Worm (Caenorhabditis elegans) whole organism, early embryonic: ENCODE measurements around the gene ncx-5.

Experiments
- B0310.2 ChIP-seq: sonication (generic microtip); optimal IDR thresholded peaks from 2 replicates; lab custom pipeline; 2016; ENCODE audit warnings: mild to moderate bottlenecking, missing genetic modification characterization, missing compliant biosample characterization
- F13C5.2 ChIP-seq: sonication (generic microtip); optimal IDR thresholded peaks from 2 replicates; lab custom pipeline; 2017; ENCODE audit warnings: mild to moderate bottlenecking, missing genetic modification characterization, inconsistent platforms, missing compliant biosample characterization
- aly-1 ChIP-seq: sonication (generic microtip); optimal IDR thresholded peaks from 2 replicates; lab custom pipeline; 2016; ENCODE audit warnings: missing genetic modification characterization, missing compliant biosample characterization
- ama-1 ChIP-seq: fragments of 150-350 bp; optimal IDR thresholded peaks from 2 replicates; lab custom pipeline; 2014
- ceh-13 ChIP-seq: fragments of 200-800 bp; sonication (Bioruptor generic); optimal IDR thresholded peaks from 2 replicates; lab custom pipeline; 2018; ENCODE audit warnings: mild to moderate bottlenecking, missing genetic modification characterization, missing compliant biosample characterization
- ceh-36 ChIP-seq: sonication (generic microtip); optimal IDR thresholded peaks from 2 replicates; lab custom pipeline; 2016; ENCODE audit warnings: missing genetic modification characterization, inconsistent platforms, missing compliant biosample characterization
- ets-7 ChIP-seq: sonication (generic microtip); optimal IDR thresholded peaks from 2 replicates; lab custom pipeline; 2016; ENCODE audit warnings: missing genotype, missing genetic modification characterization, missing compliant biosample characterization
- flt-1 ChIP-seq: fragments of 200-800 bp; sonication (Bioruptor generic); IDR thresholded peaks from 2 replicates; pipeline ENCODE4 v1.3.6; 2022; ENCODE audit warnings: missing genetic modification characterization, missing compliant biosample characterization
- hmbx-1 ChIP-seq: sonication (generic microtip); optimal IDR thresholded peaks from 2 replicates; lab custom pipeline; 2016; ENCODE audit warnings: mild to moderate bottlenecking, missing genetic modification characterization, missing compliant biosample characterization
- hmg-4 ChIP-seq: fragments of 200-800 bp; sonication (Bioruptor generic); optimal IDR thresholded peaks from 2 replicates; lab custom pipeline; 2018; ENCODE audit warnings: mild to moderate bottlenecking, missing genetic modification characterization, missing compliant biosample characterization
- hnd-1 ChIP-seq: sonication (generic microtip); optimal IDR thresholded peaks from 2 replicates; lab custom pipeline; 2016; ENCODE audit warnings: missing genetic modification characterization, missing compliant biosample characterization
- pes-1 ChIP-seq: fragments of 200-800 bp; sonication (Bioruptor generic); IDR thresholded peaks from 2 replicates; pipeline ENCODE4 v1.3.6; 2022; ENCODE audit warnings: missing genetic modification reagents, missing genetic modification characterization, missing compliant biosample characterization
- scrt-1 ChIP-seq: fragments of 200-800 bp; sonication (Bioruptor generic); IDR thresholded peaks from 2 replicates; pipeline ENCODE4 v1.3.6; 2022; ENCODE audit warnings: missing genetic modification characterization, missing compliant biosample characterization
- sea-1 ChIP-seq: fragments of 200-800 bp; sonication (Bioruptor generic); conservative IDR thresholded peaks from 2 replicates; pipeline ENCODE4 v1.3.6; 2022; ENCODE audit warnings: missing genetic modification characterization, missing compliant biosample characterization
- tbx-11 ChIP-seq: fragments of 200-800 bp; sonication (Bioruptor generic); IDR thresholded peaks from 2 replicates; pipeline ENCODE4 v1.3.6; 2022; ENCODE audit warnings: missing genetic modification characterization, missing compliant biosample characterization
- tbx-37 ChIP-seq: fragments of 200-800 bp; sonication (Bioruptor generic); conservative IDR thresholded peaks from 2 replicates; pipeline ENCODE4 v1.3.6; 2022; ENCODE audit warnings: missing genetic modification reagents, missing genetic modification characterization, missing compliant biosample characterization
- tra-4 ChIP-seq: sonication (generic microtip); optimal IDR thresholded peaks from 2 replicates; lab custom pipeline; 2017; ENCODE audit warnings: missing genetic modification characterization, missing compliant biosample characterization

Gene ncx-5

DNA sequence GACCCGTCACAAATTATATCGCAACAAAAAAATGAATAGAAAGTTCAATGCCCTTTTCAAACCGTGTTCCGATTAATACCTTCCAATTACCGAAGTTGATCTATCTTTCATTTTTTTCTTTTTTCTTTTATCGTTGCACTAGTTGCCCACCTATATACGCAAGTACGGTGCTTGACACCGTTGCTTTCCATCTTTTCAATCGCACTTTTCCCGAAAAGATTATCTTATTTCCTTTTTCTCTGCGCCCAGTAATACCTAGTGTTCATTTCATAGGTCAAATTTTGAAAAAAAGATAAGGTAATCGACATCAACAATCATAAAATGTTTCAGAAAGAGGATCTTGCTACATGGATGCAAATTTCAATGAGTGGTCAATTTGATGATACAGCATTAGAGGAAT, 39.7 kb upstream of the ncx-5 start:
- TF ChIP-seq aly-1 (tag; lab: Kevin White, UChicago) = no peak
- TF ChIP-seq tbx-37 (GFP tag; lab: Robert Waterston, UW) = no peak
- no peak for TF ChIP-seq ama-1 (lab: Kevin White, UChicago)
- no peak for TF ChIP-seq hmg-4
- TF ChIP-seq tbx-11 (GFP tag; lab: Robert Waterston, UW) = no peak

- TF ChIP-seq F13C5.2 (tag; lab: Kevin White, UChicago) (no peak), sea-1 (GFP tag; lab: Robert Waterston, UW) (no peak), tbx-37 (GFP tag; lab: Robert Waterston, UW) (no peak), pes-1 (no peak), ama-1 (lab: Kevin White, UChicago) (no peak), ets-7 (tag; lab: Kevin White, UChicago) (no peak), scrt-1 (GFP tag; lab: Robert Waterston, UW) (no peak), ceh-13 (GFP tag; lab: Kevin White, UChicago) (no peak), flt-1 (GFP tag; lab: Robert Waterston, UW) (no peak), tbx-11 (GFP tag; lab: Robert Waterston, UW) (no peak), hmg-4 (no peak), ceh-36 (no peak)
Measured at ce11 chrV:10528500-10528899, 38.6 kb upstream of the ncx-5 start, which contains the start of gene F25D1.3. TSS of gene F25D1.3 (plus strand) at chrV:10528724.

- TF ChIP-seq scrt-1 (GFP tag; lab: Robert Waterston, UW) (no peak), tbx-37 (GFP tag; lab: Robert Waterston, UW) (peak; percentile 72)
Measured at ce11 chrV:10525902-10526301, 36.0 kb upstream of the ncx-5 start, which contains the start of the genes C35A5.8 and hda-11. TSS of gene C35A5.8 (minus strand) at chrV:10525908. TSS of gene hda-11 (plus strand) at chrV:10526184.

DNA sequence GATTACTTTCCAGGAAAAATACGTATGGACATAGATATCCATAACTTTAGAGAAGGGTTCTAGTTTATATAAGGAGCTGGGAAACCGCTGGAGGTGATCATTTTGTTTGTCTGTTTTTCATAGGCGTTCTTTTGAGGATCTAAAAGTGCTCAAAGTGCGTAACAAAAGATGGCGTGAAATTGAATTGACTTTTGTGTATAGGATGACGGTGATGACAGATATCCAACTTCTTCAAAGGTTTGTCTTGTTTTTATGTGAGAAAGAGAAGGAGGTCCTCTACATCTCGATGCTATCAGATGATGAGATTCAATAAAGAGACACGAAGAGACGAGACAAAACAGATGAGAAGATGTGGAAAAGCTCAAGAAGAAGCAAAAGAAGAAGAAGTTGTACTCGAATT, 26.8 kb upstream of the ncx-5 start:
- no peak for TF ChIP-seq flt-1 (GFP tag; lab: Robert Waterston, UW)

DNA sequence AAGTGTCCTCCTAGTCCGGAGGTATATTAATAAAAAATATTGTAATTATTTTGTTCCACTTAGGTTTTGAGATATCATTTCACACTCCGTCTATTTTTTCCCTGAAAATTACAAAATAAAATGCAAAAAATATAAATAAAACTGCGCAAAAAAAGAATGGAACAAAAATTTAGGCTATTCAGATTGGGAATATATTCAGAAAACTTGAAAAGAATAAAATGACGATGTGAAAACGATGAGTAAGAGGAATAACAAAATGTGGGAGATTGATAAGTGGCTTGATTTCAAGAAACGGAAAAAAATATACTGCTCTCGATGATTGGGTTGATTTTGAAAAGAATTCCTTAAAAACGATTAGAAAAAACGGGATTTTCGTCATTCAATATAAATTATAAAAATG, 24.4 kb upstream of the ncx-5 start, which contains the start of gene dmsr-8:
TSS of gene dmsr-8 (minus strand) at position 101 of the 400 bp plus-strand sequence.
- TF ChIP-seq pes-1 = no peak
- TF ChIP-seq ceh-36 = no peak
- TF ChIP-seq F13C5.2 (tag; lab: Kevin White, UChicago) = no peak
- no peak for TF ChIP-seq ama-1 (lab: Kevin White, UChicago)
- no peak for TF ChIP-seq hmg-4
- no peak for TF ChIP-seq hnd-1 (tag; lab: Kevin White, UChicago)
- no peak for TF ChIP-seq tra-4 (tag; lab: Kevin White, UChicago)
- no peak for TF ChIP-seq scrt-1 (GFP tag; lab: Robert Waterston, UW)

- no peak for TF ChIP-seq scrt-1 (GFP tag; lab: Robert Waterston, UW)
- no peak for TF ChIP-seq hmg-4
- TF ChIP-seq ceh-13 (GFP tag; lab: Kevin White, UChicago) = no peak
- TF ChIP-seq tbx-37 (GFP tag; lab: Robert Waterston, UW) = no peak
- TF ChIP-seq flt-1 (GFP tag; lab: Robert Waterston, UW) = no peak
- no peak for TF ChIP-seq sea-1 (GFP tag; lab: Robert Waterston, UW)
- no peak for TF ChIP-seq ets-7 (tag; lab: Kevin White, UChicago)
- TF ChIP-seq ama-1 (lab: Kevin White, UChicago) = no peak
- no peak for TF ChIP-seq aly-1 (tag; lab: Kevin White, UChicago)
- no peak for TF ChIP-seq ceh-36
- TF ChIP-seq pes-1 = no peak
- TF ChIP-seq F13C5.2 (tag; lab: Kevin White, UChicago) = no peak
- TF ChIP-seq hmbx-1 (tag; lab: Kevin White, UChicago) = no peak
Measured at ce11 chrV:10508855-10509254, 19.0 kb upstream of the ncx-5 start, which contains the start of gene C35A5.6. TSS of gene C35A5.6 (plus strand) at chrV:10509137.

- TF ChIP-seq tbx-37 (GFP tag; lab: Robert Waterston, UW) (no peak), ets-7 (tag; lab: Kevin White, UChicago) (no peak), ceh-13 (GFP tag; lab: Kevin White, UChicago) (no peak), ama-1 (lab: Kevin White, UChicago) (no peak), hmg-4 (no peak), tra-4 (tag; lab: Kevin White, UChicago) (no peak), pes-1 (no peak), sea-1 (GFP tag; lab: Robert Waterston, UW) (no peak), aly-1 (tag; lab: Kevin White, UChicago) (no peak), B0310.2 (tag; lab: Kevin White, UChicago) (no peak), ceh-36 (no peak)
Measured at ce11 chrV:10505553-10505952, 15.7 kb upstream of the ncx-5 start, which contains the start of gene C35A5.5. TSS of gene C35A5.5 (plus strand) at chrV:10505853.

DNA sequence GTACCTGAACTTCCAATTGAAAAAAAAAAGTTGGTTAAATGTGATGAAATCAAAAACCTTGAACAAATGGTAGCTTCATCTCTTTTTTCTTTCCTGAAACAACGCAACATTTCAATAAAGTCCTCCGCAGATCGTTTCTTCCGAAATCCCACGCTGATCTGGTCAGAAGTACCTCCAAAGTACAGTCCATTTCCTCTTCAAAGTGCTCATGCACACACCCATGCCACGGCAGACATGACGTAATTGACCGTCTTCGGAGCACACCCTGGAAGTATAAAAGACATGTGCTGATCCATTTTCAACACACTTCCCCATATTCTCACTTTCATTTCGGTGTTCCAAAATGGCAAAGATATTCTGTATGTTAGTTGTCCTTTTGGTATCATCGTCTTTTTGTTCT, 14.0 kb upstream of the ncx-5 start, which contains the start of gene C35A5.10:
TSS of gene C35A5.10 (plus strand) at position 301 of the 400 bp plus-strand sequence.
- TF ChIP-seq ama-1 (lab: Kevin White, UChicago) = no peak
- no peak for TF ChIP-seq hmbx-1 (tag; lab: Kevin White, UChicago)
- TF ChIP-seq scrt-1 (GFP tag; lab: Robert Waterston, UW) = no peak
- no peak for TF ChIP-seq tbx-11 (GFP tag; lab: Robert Waterston, UW)
- TF ChIP-seq hmg-4 = no peak
- TF ChIP-seq B0310.2 (tag; lab: Kevin White, UChicago) = no peak
- no peak for TF ChIP-seq aly-1 (tag; lab: Kevin White, UChicago)
- TF ChIP-seq tbx-37 (GFP tag; lab: Robert Waterston, UW) = no peak
- TF ChIP-seq pes-1 = no peak
